Worm (Caenorhabditis elegans) whole organism, mixed stage, embryonic: Measurements from ENCODE around the gene F18A11.3.

Experiments used
- drap-1 ChIP-seq: fragments of 200-800 bp; sonication (Bioruptor generic); optimal IDR thresholded peaks from 3 replicates; lab custom pipeline; 2018; ENCODE audit warnings: mild to moderate bottlenecking, missing genetic modification characterization, missing compliant biosample characterization
- lsy-2 ChIP-seq: fragments of 150-350 bp; optimal IDR thresholded peaks from 2 replicates; lab custom pipeline; 2014; ENCODE audit warnings: missing biosample characterization, missing genetic modification characterization
- nhr-237 ChIP-seq: fragments of 150-350 bp; optimal IDR thresholded peaks from 2 replicates; lab custom pipeline; 2014; ENCODE audit warnings: missing biosample characterization, missing genetic modification characterization
- nhr-76 ChIP-seq: sonication (generic microtip); optimal IDR thresholded peaks from 2 replicates; lab custom pipeline; 2017; ENCODE audit warnings: missing biosample characterization, missing genetic modification characterization
- sptf-1 ChIP-seq: sonication (generic microtip); optimal IDR thresholded peaks from 2 replicates; lab custom pipeline; 2017; ENCODE audit warnings: mild to moderate bottlenecking, missing genetic modification characterization, moderate library complexity, missing compliant biosample characterization
- tbx-8 ChIP-seq: fragments of 200-800 bp; sonication (Bioruptor generic); optimal IDR thresholded peaks from 2 replicates; lab custom pipeline; 2018; ENCODE audit warnings: mild to moderate bottlenecking, missing genetic modification characterization, moderate library complexity, missing compliant biosample characterization
- unc-62 ChIP-seq: fragments of 150-350 bp; optimal IDR thresholded peaks from 2 replicates; lab custom pipeline; 2014; ENCODE audit warnings: missing biosample characterization, missing genetic modification reagents, missing genetic modification characterization
- ztf-11 ChIP-seq: fragments of 150-350 bp; optimal IDR thresholded peaks from 2 replicates; lab custom pipeline; 2014; ENCODE audit warnings: missing biosample characterization, missing genetic modification characterization

DNA sequence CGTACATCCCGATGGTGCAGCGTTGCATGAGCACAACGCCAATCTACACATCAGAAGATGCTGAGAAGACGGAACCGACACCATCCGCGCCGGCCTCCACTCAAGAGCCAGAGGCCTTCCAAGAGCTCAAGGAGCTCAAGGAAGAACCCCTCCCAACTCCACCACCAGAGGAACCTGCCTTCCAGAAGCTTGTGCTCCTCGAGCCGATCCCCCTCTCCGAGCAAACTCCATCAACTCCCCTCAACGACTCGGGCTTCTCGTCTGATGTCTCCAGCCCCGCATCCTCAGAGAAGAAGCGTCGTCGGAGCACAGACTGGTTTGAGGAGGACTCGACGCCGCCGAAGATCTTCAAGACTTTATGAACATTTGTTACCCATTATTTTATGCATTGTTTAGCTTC, 44.4 kb downstream of the F18A11.3 start:
- TF ChIP-seq ztf-11 (tag; lab: Kevin White, UChicago): no peak
- TF ChIP-seq sptf-1 (tag; lab: Kevin White, UChicago): no peak
- TF ChIP-seq nhr-237 (tag; lab: Kevin White, UChicago): no peak
- no peak for TF ChIP-seq drap-1 (GFP tag; lab: Kevin White, UChicago)
- TF ChIP-seq nhr-76: no peak
- TF ChIP-seq unc-62 (GFP tag; lab: Kevin White, UChicago): no peak
- no peak for TF ChIP-seq tbx-8 (GFP tag; lab: Kevin White, UChicago)
- no peak for TF ChIP-seq lsy-2 (tag; lab: Kevin White, UChicago)
